Worm (Caenorhabditis elegans) whole organism, L4 larva: ENCODE results near the gene nas-27.

Experiments used
- D1046.2 ChIP-seq: fragments of 200-800 bp; sonication (Bioruptor generic); IDR thresholded peaks from 2 replicates; pipeline ENCODE4 v1.3.6; 2022; ENCODE audit warnings: missing genetic modification characterization, missing compliant biosample characterization
- F10B5.3 ChIP-seq: sonication (generic microtip); optimal IDR thresholded peaks from 2 replicates; lab custom pipeline; 2016; ENCODE audit warnings: mild to moderate bottlenecking, missing genetic modification characterization, missing compliant biosample characterization
- F26F4.8 ChIP-seq: fragments of 200-800 bp; sonication (Bioruptor generic); conservative IDR thresholded peaks from 2 replicates; pipeline ENCODE4 v1.3.6; 2022; ENCODE audit warnings: missing genetic modification characterization, missing compliant biosample characterization
- T20F7.1 ChIP-seq: fragments of 200-800 bp; sonication (Bioruptor generic); optimal IDR thresholded peaks from 2 replicates; lab custom pipeline; 2018; ENCODE audit warnings: mild to moderate bottlenecking, missing genetic modification characterization, missing compliant biosample characterization
- Y105C5A.15 ChIP-seq: fragments of 200-800 bp; sonication (Bioruptor generic); IDR thresholded peaks from 2 replicates; pipeline ENCODE4 v1.3.6; 2022; ENCODE audit warnings: missing genetic modification characterization, missing compliant biosample characterization
- ceh-32 ChIP-seq: sonication (generic microtip); optimal IDR thresholded peaks from 2 replicates; lab custom pipeline; 2016; ENCODE audit warnings: mild to moderate bottlenecking, missing genetic modification characterization, missing compliant biosample characterization; ENCODE audit not compliant: poor library complexity
- daf-12 ChIP-seq: fragments of 150-350 bp; optimal IDR thresholded peaks from 2 replicates; lab custom pipeline; 2014; ENCODE audit warnings: missing biosample characterization, missing genetic modification reagents, missing genetic modification characterization
- daf-8 ChIP-seq: fragments of 200-800 bp; sonication (Bioruptor generic); IDR thresholded peaks from 2 replicates; pipeline ENCODE4 v1.3.6; 2022; ENCODE audit warnings: missing genetic modification characterization, missing compliant biosample characterization
- dmd-6 ChIP-seq: fragments of 200-800 bp; sonication (Bioruptor generic); IDR thresholded peaks from 2 replicates; pipeline ENCODE4 v1.3.6; 2022; ENCODE audit warnings: missing genetic modification reagents, missing genetic modification characterization, missing compliant biosample characterization
- egl-43 ChIP-seq: fragments of 200-800 bp; sonication (Bioruptor generic); IDR thresholded peaks from 2 replicates; pipeline ENCODE4 v1.3.6; 2022; ENCODE audit warnings: missing genetic modification reagents, missing genetic modification characterization, missing compliant biosample characterization
- hlh-11 ChIP-seq: fragments of 200-800 bp; sonication (Bioruptor generic); optimal IDR thresholded peaks from 2 replicates; lab custom pipeline; 2018; ENCODE audit warnings: mild to moderate bottlenecking, missing genetic modification characterization, missing compliant biosample characterization
- lin-1 ChIP-seq: fragments of 200-800 bp; sonication (Bioruptor generic); IDR thresholded peaks from 2 replicates; pipeline ENCODE4 v1.3.6; 2022; ENCODE audit warnings: missing genetic modification reagents, missing genetic modification characterization, missing compliant biosample characterization
- lin-13 ChIP-seq: fragments of 150-350 bp; optimal IDR thresholded peaks from 2 replicates; lab custom pipeline; 2014; ENCODE audit warnings: missing biosample characterization, missing genetic modification reagents, missing genetic modification characterization
- lin-15B ChIP-seq: fragments of 150-350 bp; sonication (generic microtip); optimal IDR thresholded peaks from 3 replicates; lab custom pipeline; 2014; ENCODE audit warnings: missing biosample characterization, missing genetic modification characterization
- lin-29 ChIP-seq: fragments of 200-800 bp; sonication (Bioruptor generic); IDR thresholded peaks from 2 replicates; pipeline ENCODE4 v1.3.6; 2022; ENCODE audit warnings: missing genetic modification reagents, missing genetic modification characterization, missing compliant biosample characterization
- lin-39 ChIP-seq: fragments of 150-350 bp; optimal IDR thresholded peaks from 2 replicates; lab custom pipeline; 2014; ENCODE audit warnings: missing biosample characterization, missing genetic modification reagents, missing genetic modification characterization
- lir-3 ChIP-seq: sonication (generic microtip); optimal IDR thresholded peaks from 2 replicates; lab custom pipeline; 2016; ENCODE audit warnings: mild to moderate bottlenecking, missing genetic modification characterization, missing compliant biosample characterization
- lsy-2 ChIP-seq, 2 experiments: fragments of 150-350 bp in 1 of 2; sonication (generic microtip) in 1 of 2; optimal IDR thresholded peaks; 2 replicates each; lab custom pipeline; 2014 to 2017; ENCODE audit warnings: missing biosample characterization in 2 of 2, missing genetic modification characterization in 2 of 2
- madf-5 ChIP-seq, 2 experiments: fragments of 200-800 bp; sonication (Bioruptor generic); IDR thresholded peaks; 2 replicates each; pipeline ENCODE4 v1.3.6; 2022; ENCODE audit warnings: missing compliant biosample characterization in 2 of 2, missing genetic modification characterization in 2 of 2
- mdt-29 ChIP-seq: fragments of 200-800 bp; sonication (Bioruptor generic); IDR thresholded peaks from 2 replicates; pipeline ENCODE4 v1.3.6; 2022; ENCODE audit warnings: missing genetic modification reagents, missing genetic modification characterization, missing compliant biosample characterization
- mxl-2 ChIP-seq: fragments of 200-800 bp; sonication (Bioruptor generic); conservative IDR thresholded peaks from 2 replicates; pipeline ENCODE4 v1.3.6; 2022; ENCODE audit warnings: missing genetic modification reagents, missing genetic modification characterization, missing compliant biosample characterization
- mxl-3 ChIP-seq: fragments of 200-800 bp; sonication (Bioruptor generic); optimal IDR thresholded peaks from 2 replicates; lab custom pipeline; 2018; ENCODE audit warnings: mild to moderate bottlenecking, missing genetic modification characterization, missing compliant biosample characterization
- nhr-102 ChIP-seq: sonication (generic microtip); optimal IDR thresholded peaks from 2 replicates; lab custom pipeline; 2016; ENCODE audit warnings: mild to moderate bottlenecking, missing genetic modification characterization, moderate library complexity, missing compliant biosample characterization
- nhr-111 ChIP-seq: fragments of 200-800 bp; sonication (Bioruptor generic); optimal IDR thresholded peaks from 2 replicates; lab custom pipeline; 2018; ENCODE audit warnings: mild to moderate bottlenecking, missing genetic modification characterization, missing compliant biosample characterization
- nhr-25 ChIP-seq: sonication (generic microtip); optimal IDR thresholded peaks from 2 replicates; lab custom pipeline; 2017; ENCODE audit warnings: missing genetic modification characterization, mild to moderate bottlenecking, missing compliant biosample characterization, antibody characterized with exemption, moderate library complexity, borderline replicate concordance; ENCODE audit not compliant: insufficient read depth
- nhr-28 ChIP-seq: fragments of 150-350 bp; optimal IDR thresholded peaks from 2 replicates; lab custom pipeline; 2014; ENCODE audit warnings: missing biosample characterization, missing genetic modification characterization
- nhr-48 ChIP-seq: sonication (generic microtip); optimal IDR thresholded peaks from 2 replicates; lab custom pipeline; 2016; ENCODE audit warnings: mild to moderate bottlenecking, missing genetic modification characterization, missing compliant biosample characterization
- pha-4 ChIP-seq, 2 experiments: fragments of 150-350 bp in 1 of 2; fragments of 200-800 bp in 1 of 2; sonication (Bioruptor generic) in 1 of 2; IDR thresholded peaks in 1 of 2; optimal IDR thresholded peaks in 1 of 2; 2 replicates each; pipeline versions ENCODE4 v1.3.6 to Lab custom; 2014 to 2022; ENCODE audit warnings: missing genetic modification characterization in 2 of 2, missing genetic modification reagents in 2 of 2, missing biosample characterization in 1 of 2, missing compliant biosample characterization in 1 of 2
- php-3 ChIP-seq: fragments of 200-800 bp; sonication (Bioruptor generic); IDR thresholded peaks from 2 replicates; pipeline ENCODE4 v1.3.6; 2022; ENCODE audit warnings: missing genetic modification reagents, missing genetic modification characterization, missing compliant biosample characterization
- saeg-2 ChIP-seq: fragments of 200-800 bp; sonication (Bioruptor generic); IDR thresholded peaks from 2 replicates; pipeline ENCODE4 v1.3.6; 2022; ENCODE audit warnings: missing genetic modification reagents, missing genetic modification characterization, missing compliant biosample characterization
- set-16 ChIP-seq: fragments of 200-800 bp; sonication (Bioruptor generic); IDR thresholded peaks from 2 replicates; pipeline ENCODE4 v1.3.6; 2022; ENCODE audit warnings: missing genetic modification reagents, missing genetic modification characterization, missing compliant biosample characterization
- skn-1 ChIP-seq: fragments of 150-350 bp; optimal IDR thresholded peaks from 2 replicates; lab custom pipeline; 2014; ENCODE audit warnings: missing biosample characterization, missing genetic modification characterization
- snpc-1.2 ChIP-seq: fragments of 200-800 bp; sonication (Bioruptor generic); IDR thresholded peaks from 2 replicates; pipeline ENCODE4 v1.3.6; 2022; ENCODE audit warnings: missing genetic modification reagents, missing genetic modification characterization, missing compliant biosample characterization
- tra-1 ChIP-seq: fragments of 200-800 bp; sonication (Bioruptor generic); IDR thresholded peaks from 2 replicates; pipeline ENCODE4 v1.3.6; 2022; ENCODE audit warnings: missing genetic modification reagents, missing genetic modification characterization, missing compliant biosample characterization
- unc-62 ChIP-seq, 3 experiments: fragments of 150-350 bp in 1 of 3; sonication (generic microtip); optimal IDR thresholded peaks in 2 of 3; peaks in 1 of 3; 1 replicate in 1 of 3; 2 replicates in 2 of 3; lab custom pipeline; 2014 to 2017; ENCODE audit warnings: missing biosample characterization in 3 of 3, missing genetic modification characterization in 3 of 3, missing genetic modification reagents in 3 of 3, missing genotype in 1 of 3
- zfp-3 ChIP-seq: fragments of 200-800 bp; sonication (Bioruptor generic); conservative IDR thresholded peaks from 2 replicates; pipeline ENCODE4 v1.3.6; 2022; ENCODE audit warnings: missing genetic modification reagents, missing genetic modification characterization, missing compliant biosample characterization

The nas-27 gene

DNA sequence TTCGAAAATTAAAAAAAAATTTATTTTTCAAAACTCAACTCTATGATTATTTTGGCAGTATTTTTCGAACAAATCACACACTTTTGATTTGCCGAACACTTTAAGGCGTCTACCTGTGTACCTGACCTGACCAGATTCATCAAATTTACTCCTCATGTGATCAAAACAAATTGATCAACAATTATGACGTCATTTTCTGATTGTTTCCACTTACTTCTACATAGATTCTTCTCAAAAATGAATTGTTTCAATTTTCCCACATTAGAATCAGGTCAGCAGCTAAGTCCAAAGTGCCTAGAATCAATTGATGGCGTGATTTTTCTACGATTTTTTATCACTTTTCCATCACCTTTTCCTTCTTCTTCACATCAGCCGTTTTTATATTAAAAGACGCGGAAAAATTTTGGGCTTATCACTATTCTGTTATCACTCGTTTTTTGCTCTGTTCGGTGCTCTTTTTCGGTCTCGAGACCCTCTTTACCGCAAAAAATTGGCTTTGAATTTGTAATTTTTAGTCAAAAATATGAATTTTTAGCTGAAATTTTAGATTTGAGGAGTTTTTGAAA is 35.9 kb downstream of the nas-27 start (continued):
- peak; percentile 37; the same call in 1 of the 2 replicates for TF ChIP-seq mdt-29
- TF ChIP-seq mxl-3 (GFP tag; lab: Kevin White, UChicago) = no peak
- peak; percentile 44 for TF ChIP-seq nhr-28 (tag; lab: Kevin White, UChicago)
- no peak for TF ChIP-seq zfp-3 (GFP tag; lab: Robert Waterston, UW)
- no peak for TF ChIP-seq lin-15B (tag; lab: Kevin White, UChicago)
- no peak for TF ChIP-seq daf-8 (GFP tag; lab: Robert Waterston, UW)
- 0 out of 2 replicates have a peak, but pooled peaks have one; percentile 32 for TF ChIP-seq tra-1
- TF ChIP-seq php-3 (GFP tag; lab: Robert Waterston, UW) = 0 out of 2 replicates have a peak, but pooled peaks have one; percentile 29
- TF ChIP-seq nhr-102 = no peak
- TF ChIP-seq daf-12 = no peak
- TF ChIP-seq saeg-2 (GFP tag; lab: Robert Waterston, UW) = no peak
- TF ChIP-seq lir-3 (tag; lab: Kevin White, UChicago) = no peak
- no peak for TF ChIP-seq ceh-32 (tag; lab: Kevin White, UChicago)
- no peak for TF ChIP-seq skn-1 (tag; lab: Kevin White, UChicago)
- no peak for TF ChIP-seq lin-39 (tag; lab: Kevin White, UChicago)
- TF ChIP-seq madf-5 (GFP tag; IDR thresholded peaks at IDR 0.05; lab: Robert Waterston, UW) = peak in 1 of 2 experiments; percentile 39; a peak in 1 of 4 replicates
- TF ChIP-seq lin-1 = no peak
- TF ChIP-seq nhr-25 (tag; lab: Kevin White, UChicago) = peak; percentile 41
- no peak for TF ChIP-seq lin-29 (GFP tag; lab: Robert Waterston, UW)

DNA sequence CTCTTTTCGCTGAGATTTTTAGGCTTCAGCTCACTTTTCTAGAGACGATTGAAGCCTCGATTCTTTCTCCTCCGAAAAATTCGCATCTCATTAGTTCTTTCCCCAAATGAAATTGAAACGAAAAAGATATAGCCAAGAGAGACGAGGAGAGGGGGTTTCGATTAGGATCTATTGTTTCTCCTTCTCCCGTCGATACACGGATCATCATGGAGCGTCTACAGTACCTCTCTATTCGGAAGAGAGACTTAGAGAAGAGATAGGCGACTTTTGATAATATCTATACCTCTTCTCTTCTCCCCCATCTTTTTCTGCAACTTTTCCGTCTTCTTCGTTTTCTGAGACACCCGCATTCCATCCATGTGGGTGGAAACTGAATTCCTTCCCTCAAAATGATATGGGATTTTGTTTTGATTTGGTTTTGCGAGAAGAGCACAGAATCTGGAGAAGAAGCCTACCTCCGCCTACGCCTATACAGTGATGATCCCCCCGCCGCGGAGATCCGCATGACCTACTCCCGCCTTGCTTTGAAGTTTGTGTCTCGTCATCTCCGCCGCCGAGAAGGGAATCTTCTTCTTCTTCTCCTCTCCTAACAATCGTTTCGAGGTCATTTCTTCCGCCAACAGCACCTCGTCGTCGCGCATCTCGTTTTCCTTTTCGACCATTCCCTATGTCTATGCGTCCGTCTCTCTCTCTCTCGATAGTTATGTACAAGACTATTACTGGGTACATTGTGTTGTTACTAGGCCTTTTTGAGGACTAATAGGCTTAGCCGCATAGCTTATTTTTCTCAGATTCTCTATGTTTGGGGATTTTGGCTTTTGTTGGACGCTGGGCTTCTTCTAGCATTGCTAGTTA is 37.2 kb downstream of the nas-27 start:
- TF ChIP-seq nhr-25 (tag; lab: Kevin White, UChicago) (peak; percentile 28), nhr-48 (tag; lab: Kevin White, UChicago) (no peak), mxl-3 (GFP tag; lab: Kevin White, UChicago) (peak; percentile 20), dmd-6 (GFP tag; lab: Robert Waterston, UW) (no peak), tra-1 (0 out of 2 replicates have a peak, but pooled peaks have one; percentile 6), hlh-11 (tag; lab: Kevin White, UChicago) (peak; percentile 3), lin-13 (GFP tag; lab: Kevin White, UChicago) (peak; percentile 29), F26F4.8 (GFP tag; lab: Robert Waterston, UW) (0 out of 2 replicates have a peak, but pooled peaks have one; percentile 54), mxl-2 (0 out of 2 replicates have a peak, but pooled peaks have one; percentile 30), Y105C5A.15 (GFP tag; lab: Robert Waterston, UW) (no peak), lsy-2 (tag; optimal IDR thresholded peaks at IDR 0.05; lab: Kevin White, UChicago) (peak in 1 of 2 experiments; percentile 2), unc-62 (GFP tag; optimal IDR thresholded peaks at IDR 0.05 in 1 of 2; lab: Kevin White, UChicago) (peak in 1 of 2 experiments; percentile 72), unc-62 (tag; optimal IDR thresholded peaks at IDR 0.05; lab: Kevin White, UChicago) (no peak), D1046.2 (GFP tag; lab: Robert Waterston, UW) (no peak), pha-4 (GFP tag; IDR thresholded peaks at IDR 0.05; lab: Robert Waterston, UW) (peak; percentile 23; the same call in 1 of the 2 replicates), pha-4 (tag; optimal IDR thresholded peaks at IDR 0.05; lab: Kevin White, UChicago) (no peak), set-16 (GFP tag; lab: Robert Waterston, UW) (peak; percentile 64), T20F7.1 (GFP tag; lab: Kevin White, UChicago) (no peak), F10B5.3 (tag; lab: Kevin White, UChicago) (no peak), nhr-111 (no peak), snpc-1.2 (no peak), egl-43 (GFP tag; lab: Robert Waterston, UW) (peak; percentile 17; the same call in 1 of the 2 replicates)
